Fruit fly (Drosophila melanogaster): ENCODE measurements around the gene CG13856.

Gene CG13856

dm6 chr3R:22400246-22400645 lies 2.2 kb upstream of the CG13856 start (continued):
- TF ChIP-seq D (optimal IDR thresholded peaks at IDR 0.05) (no peak), D (GFP tag; optimal IDR thresholded peaks at IDR 0.05) (peak; percentile 17), Max (GFP tag; optimal IDR thresholded peaks at IDR 0.05) (no peak), CG1233 (GFP tag; optimal IDR thresholded peaks at IDR 0.05) (no peak), repo (GFP tag; optimal IDR thresholded peaks at IDR 0.05) (no peak), CG34422 (GFP tag; IDR thresholded peaks at IDR 0.05) (peak; percentile 63; the same call in 1 of the 3 replicates), CG14014 (GFP tag; IDR thresholded peaks at IDR 0.05) (peak; percentile 29; the same call in 1 of the 2 replicates), CG1792 (GFP tag; optimal IDR thresholded peaks at IDR 0.05) (no peak), Kr (GFP tag; optimal IDR thresholded peaks at IDR 0.05) (no peak), bsh (GFP tag; optimal IDR thresholded peaks at IDR 0.05) (peak; percentile 14 to 58), ind (GFP tag; optimal IDR thresholded peaks at IDR 0.05) (peak; percentile 25), NK7.1 (GFP tag; optimal IDR thresholded peaks at IDR 0.05) (no peak), Asciz (GFP tag; optimal IDR thresholded peaks at IDR 0.05) (no peak), az2 (GFP tag; optimal IDR thresholded peaks at IDR 0.05) (no peak), fd3F (GFP tag; optimal IDR thresholded peaks at IDR 0.05) (peak; percentile 28), CoRest (tag; optimal IDR thresholded peaks at IDR 0.05) (peak; percentile 18), CG7786 (GFP tag; optimal IDR thresholded peaks at IDR 0.05) (no peak), seq (GFP tag; IDR thresholded peaks at IDR 0.05) (no peak), luna (GFP tag; optimal IDR thresholded peaks at IDR 0.05) (no peak), CG5245 (GFP tag; optimal IDR thresholded peaks at IDR 0.05) (peak; percentile 12), CG10959 (GFP tag; IDR thresholded peaks at IDR 0.05) (peak; percentile 17; the same call in 1 of the 2 replicates), Optix (GFP tag; IDR thresholded peaks at IDR 0.05) (no peak), br (optimal IDR thresholded peaks at IDR 0.05) (no peak), CG12219 (GFP tag; optimal IDR thresholded peaks at IDR 0.05) (no peak), CG18476 (GFP tag; optimal IDR thresholded peaks at IDR 0.05) (peak; percentile 14), CG42726 (GFP tag; IDR thresholded peaks at IDR 0.05; ENCODE audit: partially characterized antibody) (no peak), tgo (GFP tag; IDR thresholded peaks at IDR 0.05) (peak; percentile 21; the same call in 1 of the 3 replicates), Side (GFP tag; optimal IDR thresholded peaks at IDR 0.05) (no peak), Hr39 (optimal IDR thresholded peaks at IDR 0.05) (no peak), H2.0 (GFP tag; IDR thresholded peaks at IDR 0.05) (no peak), BEAF-32 (GFP tag; optimal IDR thresholded peaks at IDR 0.05) (no peak), ken (GFP tag; IDR thresholded peaks at IDR 0.05) (no peak), CG2120 (GFP tag; optimal IDR thresholded peaks at IDR 0.05) (peak; percentile 61), Spps (tag; optimal IDR thresholded peaks at IDR 0.05) (no peak), CG1529 (GFP tag; optimal IDR thresholded peaks at IDR 0.05) (no peak), NFAT (GFP tag; IDR thresholded peaks at IDR 0.05) (peak; percentile 60), slp2 (GFP tag; optimal IDR thresholded peaks at IDR 0.05) (no peak), CG9797 (GFP tag; optimal IDR thresholded peaks at IDR 0.05) (no peak), CG17829 (tag; optimal IDR thresholded peaks at IDR 0.05) (peak; percentile 6), vvl (GFP tag; IDR thresholded peaks at IDR 0.05) (peak; percentile 67; the same call in 1 of the 2 replicates), croc (GFP tag; conservative IDR thresholded peaks at IDR 0.05) (no peak; the same call in 2 of the 3 replicates), grau (tag; optimal IDR thresholded peaks at IDR 0.05) (no peak), Tbp (GFP tag; optimal IDR thresholded peaks at IDR 0.05) (no peak), Dll (GFP tag; IDR thresholded peaks at IDR 0.05; ENCODE audit: partially characterized antibody) (no peak), ato (GFP tag; IDR thresholded peaks at IDR 0.05; ENCODE audit: partially characterized antibody) (no peak), Hey (tag; optimal IDR thresholded peaks at IDR 0.05) (no peak), Doc2 (GFP tag; IDR thresholded peaks at IDR 0.05) (no peak), CG6654 (GFP tag; optimal IDR thresholded peaks at IDR 0.05) (no peak), CG7271 (tag; optimal IDR thresholded peaks at IDR 0.05) (no peak), tin (GFP tag; optimal IDR thresholded peaks at IDR 0.05) (peak; percentile 3), CG8388 (GFP tag; optimal IDR thresholded peaks at IDR 0.05) (no peak), CG10462 (GFP tag; optimal IDR thresholded peaks at IDR 0.05) (no peak), Deaf1 (tag; optimal IDR thresholded peaks at IDR 0.05) (no peak)
